Worm (Caenorhabditis elegans) whole organism, late embryonic: ENCODE results near the gene F56D6.11.

Source experiments
- C38D4.7 ChIP-seq: fragments of 200-800 bp; sonication (Bioruptor generic); optimal IDR thresholded peaks from 2 replicates; lab custom pipeline; 2018; ENCODE audit warnings: mild to moderate bottlenecking, missing genetic modification characterization, moderate library complexity, missing compliant biosample characterization
- F13H6.1 ChIP-seq: sonication (generic microtip); optimal IDR thresholded peaks from 2 replicates; lab custom pipeline; 2016; ENCODE audit warnings: missing genetic modification characterization, missing compliant biosample characterization
- K09A11.1 ChIP-seq: sonication (generic microtip); optimal IDR thresholded peaks from 2 replicates; lab custom pipeline; 2017; ENCODE audit warnings: antibody characterized with exemption, mild to moderate bottlenecking, missing genetic modification characterization, missing compliant biosample characterization; ENCODE audit not compliant: insufficient read depth
- T23F11.4 ChIP-seq: fragments of 200-800 bp; sonication (Bioruptor generic); optimal IDR thresholded peaks from 2 replicates; lab custom pipeline; 2018; ENCODE audit warnings: mild to moderate bottlenecking, missing genetic modification characterization, missing compliant biosample characterization
- ahr-1 ChIP-seq: sonication (generic microtip); optimal IDR thresholded peaks from 2 replicates; lab custom pipeline; 2016; ENCODE audit warnings: missing genetic modification characterization, missing compliant biosample characterization
- ama-1 ChIP-seq: fragments of 150-350 bp; optimal IDR thresholded peaks from 2 replicates; lab custom pipeline; 2014
- ceh-14 ChIP-seq: sonication (generic microtip); optimal IDR thresholded peaks from 2 replicates; lab custom pipeline; 2016; ENCODE audit warnings: missing genotype, missing genetic modification characterization, missing compliant biosample characterization
- ceh-18 ChIP-seq: sonication (generic microtip); optimal IDR thresholded peaks from 2 replicates; lab custom pipeline; 2016; ENCODE audit warnings: missing genetic modification characterization, missing compliant biosample characterization
- ceh-2 ChIP-seq: sonication (generic microtip); optimal IDR thresholded peaks from 2 replicates; lab custom pipeline; 2016; ENCODE audit warnings: missing genotype, missing genetic modification characterization, missing compliant biosample characterization
- ceh-22 ChIP-seq: sonication (generic microtip); optimal IDR thresholded peaks from 2 replicates; lab custom pipeline; 2017; ENCODE audit warnings: missing biosample characterization, missing genetic modification characterization
- ceh-30 ChIP-seq: fragments of 150-350 bp; optimal IDR thresholded peaks from 2 replicates; lab custom pipeline; 2014; ENCODE audit warnings: missing biosample characterization, missing genetic modification characterization
- ceh-31 ChIP-seq: sonication (generic microtip); optimal IDR thresholded peaks from 2 replicates; lab custom pipeline; 2016; ENCODE audit warnings: missing genetic modification characterization, missing compliant biosample characterization
- ceh-6 ChIP-seq: fragments of 200-800 bp; sonication (Bioruptor generic); optimal IDR thresholded peaks from 2 replicates; lab custom pipeline; 2018; ENCODE audit warnings: mild to moderate bottlenecking, missing genetic modification characterization, missing compliant biosample characterization
- che-1 ChIP-seq: sonication (generic microtip); optimal IDR thresholded peaks from 2 replicates; lab custom pipeline; 2016; ENCODE audit warnings: mild to moderate bottlenecking, missing genetic modification characterization, missing compliant biosample characterization
- eyg-1 ChIP-seq: sonication (generic microtip); optimal IDR thresholded peaks from 2 replicates; lab custom pipeline; 2016; ENCODE audit warnings: missing genotype, missing genetic modification characterization, missing compliant biosample characterization
- fax-1 ChIP-seq: sonication (generic microtip); optimal IDR thresholded peaks from 2 replicates; lab custom pipeline; 2016; ENCODE audit warnings: missing genotype, missing genetic modification characterization, missing compliant biosample characterization
- hlh-15 ChIP-seq: sonication (generic microtip); optimal IDR thresholded peaks from 2 replicates; lab custom pipeline; 2016; ENCODE audit warnings: missing genetic modification characterization, missing compliant biosample characterization
- hlh-8 ChIP-seq: sonication (generic microtip); optimal IDR thresholded peaks from 2 replicates; lab custom pipeline; 2016; ENCODE audit warnings: missing genotype, missing genetic modification characterization, missing compliant biosample characterization
- lin-11 ChIP-seq: fragments of 200-800 bp; sonication (Bioruptor generic); optimal IDR thresholded peaks from 2 replicates; lab custom pipeline; 2018; ENCODE audit warnings: mild to moderate bottlenecking, missing genetic modification characterization, missing compliant biosample characterization
- nfya-1 ChIP-seq: sonication (generic microtip); optimal IDR thresholded peaks from 2 replicates; lab custom pipeline; 2017; ENCODE audit warnings: missing genetic modification characterization, mild to moderate bottlenecking, missing compliant biosample characterization, antibody characterized with exemption, moderate library complexity
- npax-4 ChIP-seq: sonication (generic microtip); optimal IDR thresholded peaks from 2 replicates; lab custom pipeline; 2016; ENCODE audit warnings: missing genetic modification characterization, missing compliant biosample characterization
- pax-1 ChIP-seq: fragments of 150-350 bp; optimal IDR thresholded peaks from 2 replicates; lab custom pipeline; 2014; ENCODE audit warnings: missing biosample characterization, missing genetic modification characterization
- pha-2 ChIP-seq: sonication (generic microtip); optimal IDR thresholded peaks from 2 replicates; lab custom pipeline; 2017; ENCODE audit warnings: mild to moderate bottlenecking, missing genetic modification characterization, missing compliant biosample characterization
- pros-1 ChIP-seq: fragments of 150-350 bp; optimal IDR thresholded peaks from 2 replicates; lab custom pipeline; 2014; ENCODE audit warnings: missing biosample characterization, missing genetic modification reagents, missing genetic modification characterization
- ref-2 ChIP-seq: sonication (generic microtip); optimal IDR thresholded peaks from 2 replicates; lab custom pipeline; 2016; ENCODE audit warnings: missing genetic modification characterization, missing compliant biosample characterization
- rnt-1 ChIP-seq: sonication (generic microtip); optimal IDR thresholded peaks from 2 replicates; lab custom pipeline; 2016; ENCODE audit warnings: missing genetic modification characterization, missing compliant biosample characterization
- sdc-2 ChIP-seq: sonication (generic microtip); optimal IDR thresholded peaks from 2 replicates; lab custom pipeline; 2016; ENCODE audit warnings: missing genotype, missing genetic modification characterization, missing compliant biosample characterization
- sox-2 ChIP-seq: fragments of 200-800 bp; sonication (Bioruptor generic); IDR thresholded peaks from 2 replicates; pipeline ENCODE4 v1.3.6; 2022; ENCODE audit warnings: missing genetic modification reagents, missing genetic modification characterization, missing compliant biosample characterization
- sox-4 ChIP-seq: sonication (generic microtip); optimal IDR thresholded peaks from 2 replicates; lab custom pipeline; 2017; ENCODE audit warnings: mild to moderate bottlenecking, missing genetic modification characterization, inconsistent platforms, missing compliant biosample characterization
- syd-9 ChIP-seq: sonication (generic microtip); optimal IDR thresholded peaks from 2 replicates; lab custom pipeline; 2016; ENCODE audit warnings: mild to moderate bottlenecking, missing genetic modification characterization, moderate library complexity, missing compliant biosample characterization
- tbx-7 ChIP-seq: sonication (generic microtip); optimal IDR thresholded peaks from 2 replicates; lab custom pipeline; 2016; ENCODE audit warnings: missing genotype, missing genetic modification characterization, missing compliant biosample characterization
- ttx-3 ChIP-seq: sonication (generic microtip); optimal IDR thresholded peaks from 2 replicates; lab custom pipeline; 2016; ENCODE audit warnings: missing genetic modification reagents, missing genetic modification characterization, missing compliant biosample characterization
- unc-3 ChIP-seq, 2 experiments: fragments of 200-800 bp in 1 of 2; sonication (Bioruptor generic) in 1 of 2; sonication (generic microtip) in 1 of 2; conservative IDR thresholded peaks in 1 of 2; optimal IDR thresholded peaks in 1 of 2; 2 replicates each; pipeline versions ENCODE4 v1.3.6 to Lab custom; 2016 to 2022; ENCODE audit warnings: missing compliant biosample characterization in 2 of 2, missing genetic modification characterization in 2 of 2, missing genetic modification reagents in 1 of 2
- zip-5 ChIP-seq: sonication (generic microtip); optimal IDR thresholded peaks from 2 replicates; lab custom pipeline; 2016; ENCODE audit warnings: missing genetic modification characterization, missing compliant biosample characterization
- ztf-16 ChIP-seq: sonication (generic microtip); optimal IDR thresholded peaks from 2 replicates; lab custom pipeline; 2017; ENCODE audit warnings: missing genetic modification characterization, missing compliant biosample characterization

F56D6.11 gene

DNA sequence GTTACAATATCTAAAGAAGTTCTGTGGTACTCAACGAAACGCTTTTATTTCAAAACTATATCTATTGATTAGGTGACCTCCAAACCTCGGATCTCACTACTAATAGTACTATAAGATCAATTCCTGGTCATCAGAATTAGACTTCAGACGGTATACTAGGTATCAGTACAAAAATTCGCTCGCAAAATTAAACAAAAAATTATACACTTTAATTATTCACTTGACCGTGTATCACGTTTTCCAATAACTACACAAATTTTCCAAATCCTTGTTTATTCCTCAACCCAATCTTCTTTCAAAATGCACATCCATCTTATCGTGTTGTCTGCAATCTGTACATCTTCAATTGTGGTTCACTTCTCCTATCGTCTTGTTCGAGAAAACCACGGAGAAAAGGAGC, 11.9 kb upstream of the F56D6.11 start, which contains the start of gene F56D6.23:
TSS of gene F56D6.23 (plus strand) at position 301 of the 400 bp plus-strand sequence.
- no peak for TF ChIP-seq nfya-1 (tag; lab: Kevin White, UChicago)
- TF ChIP-seq npax-4 = no peak
- TF ChIP-seq che-1 (tag; lab: Kevin White, UChicago) = no peak
- no peak for TF ChIP-seq pros-1 (tag; lab: Kevin White, UChicago)
- TF ChIP-seq ceh-14 (tag; lab: Kevin White, UChicago) = no peak
- no peak for TF ChIP-seq ztf-16
- no peak for TF ChIP-seq sdc-2 (tag; lab: Kevin White, UChicago)
- TF ChIP-seq sox-2 (GFP tag; lab: Robert Waterston, UW) = no peak
- no peak for TF ChIP-seq ttx-3 (tag; lab: Kevin White, UChicago)
- TF ChIP-seq tbx-7 (tag; lab: Kevin White, UChicago) = no peak
- TF ChIP-seq ceh-30 (tag; lab: Kevin White, UChicago) = no peak
- no peak for TF ChIP-seq eyg-1 (tag; lab: Kevin White, UChicago)
- TF ChIP-seq T23F11.4 (GFP tag; lab: Kevin White, UChicago) = no peak
- TF ChIP-seq lin-11 (tag; lab: Kevin White, UChicago) = no peak

DNA sequence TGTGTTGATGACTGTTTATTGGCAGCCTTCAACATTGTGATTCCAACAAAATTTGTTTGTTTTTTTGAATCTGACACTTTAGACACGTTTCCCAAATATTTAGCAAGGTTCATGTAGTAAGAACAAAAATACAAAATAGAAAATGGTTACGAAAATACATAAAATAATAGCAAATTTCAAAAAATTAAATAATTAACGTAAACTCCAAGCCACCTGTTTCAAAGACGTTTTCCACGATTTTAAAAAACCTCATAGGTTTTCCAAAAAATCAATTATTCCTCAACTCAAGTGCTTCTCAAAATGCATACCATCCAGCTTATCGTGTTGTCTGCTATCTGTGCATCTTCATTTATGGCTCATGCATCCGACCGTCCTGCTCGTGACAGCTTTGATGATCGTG, 11.1 kb upstream of the F56D6.11 start, which contains the start of gene F56D6.14:
TSS of gene F56D6.14 (plus strand) at position 301 of the 400 bp plus-strand sequence.
- TF ChIP-seq fax-1 (no peak), hlh-8 (tag; lab: Kevin White, UChicago) (no peak), syd-9 (tag; lab: Kevin White, UChicago) (no peak)
- TF ChIP-seq, all 69 proteins: peak for 0

DNA sequence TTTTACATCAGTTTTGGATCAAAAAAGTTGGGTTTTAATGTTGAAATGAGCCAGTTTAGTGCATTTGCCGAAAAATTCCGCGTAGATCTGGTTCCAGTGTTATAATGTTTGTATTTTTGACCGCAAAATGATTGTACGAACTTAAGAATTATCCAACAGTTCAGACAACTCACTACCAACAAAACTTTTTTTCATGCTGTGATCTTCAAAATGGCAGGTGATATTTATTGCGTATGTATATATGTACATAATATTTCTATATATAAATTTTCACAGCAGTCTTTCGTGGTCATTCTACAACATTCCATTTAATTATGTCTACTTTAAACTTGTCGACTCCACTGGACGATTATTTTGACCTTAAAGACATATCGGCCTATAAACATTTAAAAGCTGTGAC, 9.0 kb upstream of the F56D6.11 start, which contains the start of gene srz-20:
TSS of gene srz-20 (plus strand) at position 301 of the 400 bp plus-strand sequence.
- no peak for TF ChIP-seq ceh-6 (GFP tag; lab: Kevin White, UChicago)
- TF ChIP-seq pax-1 (tag; lab: Kevin White, UChicago) = no peak
- TF ChIP-seq ceh-31 = no peak
- TF ChIP-seq ama-1 (lab: Kevin White, UChicago) = no peak
- no peak for TF ChIP-seq ttx-3 (tag; lab: Kevin White, UChicago)
- TF ChIP-seq ahr-1 (tag; lab: Kevin White, UChicago) = no peak
- TF ChIP-seq ceh-18 (tag; lab: Kevin White, UChicago) = no peak
- TF ChIP-seq pha-2 = no peak
- TF ChIP-seq sox-4 (tag; lab: Kevin White, UChicago) = no peak
- no peak for TF ChIP-seq zip-5 (tag; lab: Kevin White, UChicago)
- TF ChIP-seq K09A11.1 = no peak
- no peak for TF ChIP-seq ref-2 (tag; lab: Kevin White, UChicago)

DNA sequence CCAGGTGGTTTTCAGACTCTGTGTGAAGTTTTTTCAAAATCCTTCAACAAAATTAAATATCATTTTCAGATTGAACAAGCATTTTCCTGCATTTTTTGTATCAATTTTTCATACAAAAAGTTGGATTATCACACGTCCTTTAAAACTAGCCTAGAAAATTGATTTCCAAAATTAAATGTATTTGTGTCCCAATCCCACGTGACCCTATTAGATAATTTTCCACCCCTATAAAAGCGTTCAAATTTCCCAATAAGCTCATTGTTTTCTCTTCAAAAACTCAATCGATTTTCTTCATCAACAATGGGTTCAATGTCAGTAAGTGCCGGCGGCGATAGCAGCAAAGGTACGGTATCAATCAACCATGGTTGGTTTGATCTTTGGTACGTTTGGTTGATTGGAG, 8.2 kb upstream of the F56D6.11 start, which contains the start of gene F56D6.19:
TSS of gene F56D6.19 (plus strand) at position 301 of the 400 bp plus-strand sequence.
- TF ChIP-seq F13H6.1 (tag; lab: Kevin White, UChicago) (no peak), rnt-1 (tag; lab: Kevin White, UChicago) (no peak), C38D4.7 (GFP tag; lab: Kevin White, UChicago) (no peak), che-1 (tag; lab: Kevin White, UChicago) (no peak), ceh-22 (no peak)

DNA sequence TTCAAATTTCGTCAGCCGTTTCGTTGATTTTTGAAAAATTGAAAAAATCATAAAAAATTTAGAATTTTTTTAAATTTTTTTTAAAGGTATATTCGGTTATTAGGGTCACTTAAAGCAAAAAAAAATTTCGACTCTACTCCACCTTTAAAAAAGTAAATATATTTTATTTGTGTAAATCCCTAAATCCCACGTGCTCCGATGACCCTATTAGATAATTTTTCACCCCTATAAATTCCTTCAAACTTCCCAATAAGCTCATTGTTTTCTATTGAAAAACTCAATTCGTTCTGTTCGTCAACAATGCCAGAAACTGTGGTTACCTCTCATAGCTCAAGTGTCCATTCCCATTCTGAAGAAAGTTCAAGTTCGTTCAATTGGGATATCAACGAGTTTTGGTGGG, 6.3 kb upstream of the F56D6.11 start, which contains the start of gene F56D6.20:
TSS of gene F56D6.20 (plus strand) at position 301 of the 400 bp plus-strand sequence.
- TF ChIP-seq ahr-1 (tag; lab: Kevin White, UChicago) = no peak
- TF ChIP-seq unc-3 (GFP tag; conservative IDR thresholded peaks at IDR 0.05; lab: Robert Waterston, UW) = no peak
- no peak for TF ChIP-seq unc-3 (tag; optimal IDR thresholded peaks at IDR 0.05; lab: Kevin White, UChicago)
- no peak for TF ChIP-seq hlh-15 (tag; lab: Kevin White, UChicago)
- TF ChIP-seq che-1 (tag; lab: Kevin White, UChicago) = no peak
- TF ChIP-seq ceh-2 (tag; lab: Kevin White, UChicago) = no peak
